Fruit fly (Drosophila melanogaster) whole organism, embryonic: ENCODE measurements around the gene CG33288.
A peak's percentile ranks its signal among the peaks of the same experiment; 100 is the strongest.

ENCODE experiments used
- Atf-2 ChIP-seq: fragments of 200-800 bp; sonication (Bioruptor generic); optimal IDR thresholded peaks from 2 replicates; lab custom pipeline; 2016; ENCODE audit warnings: missing biosample characterization, missing genetic modification characterization
- B-H1 ChIP-seq: fragments of 200-800 bp; sonication (Bioruptor generic); IDR thresholded peaks from 3 replicates; pipeline ENCODE4 v1.3.6; 2022; ENCODE audit warnings: missing biosample characterization, missing genetic modification characterization
- Blimp-1 ChIP-seq: fragments of 200-800 bp; sonication (Bioruptor generic); optimal IDR thresholded peaks from 3 replicates; lab custom pipeline; 2018; ENCODE audit warnings: missing biosample characterization, missing genetic modification characterization, mild to moderate bottlenecking, moderate library complexity, missing genetic modification reagents
- CG10654 ChIP-seq: fragments of 200-800 bp; sonication (Bioruptor generic); optimal IDR thresholded peaks from 2 replicates; lab custom pipeline; 2016; ENCODE audit warnings: missing biosample characterization, missing genetic modification characterization
- CG11093 ChIP-seq: fragments of 200-800 bp; sonication (Bioruptor generic); IDR thresholded peaks from 3 replicates; pipeline ENCODE4 v1.3.6; 2022; ENCODE audit warnings: missing biosample characterization, missing genetic modification characterization
- CG11695 ChIP-seq: fragments of 200-800 bp; sonication (Bioruptor generic); IDR thresholded peaks from 3 replicates; pipeline ENCODE4 v1.3.6; 2022; ENCODE audit warnings: missing biosample characterization, missing genetic modification characterization
- CG16863 ChIP-seq: fragments of 200-800 bp; sonication (Bioruptor generic); optimal IDR thresholded peaks from 3 replicates; lab custom pipeline; 2016; ENCODE audit warnings: missing biosample characterization, missing genetic modification characterization
- CG17328 ChIP-seq: fragments of 200-800 bp; sonication (Bioruptor generic); IDR thresholded peaks from 2 replicates; pipeline ENCODE4 v1.3.6; 2022; ENCODE audit warnings: missing biosample characterization, missing genetic modification characterization
- CG17361 ChIP-seq: fragments of 200-800 bp; sonication (Bioruptor generic); IDR thresholded peaks from 3 replicates; pipeline ENCODE4 v1.3.6; 2022; ENCODE audit warnings: missing biosample characterization, missing genetic modification characterization
- CG1792 ChIP-seq: fragments of 200-800 bp; sonication (Bioruptor generic); optimal IDR thresholded peaks from 2 replicates; lab custom pipeline; 2016; ENCODE audit warnings: missing biosample characterization, missing genetic modification characterization
- CG2199 ChIP-seq: fragments of 200-800 bp; sonication (Bioruptor generic); IDR thresholded peaks from 3 replicates; pipeline ENCODE4 v1.3.6; 2022; ENCODE audit warnings: missing biosample characterization, missing genetic modification characterization
- CG2875 ChIP-seq: fragments of 200-800 bp; sonication (Bioruptor generic); optimal IDR thresholded peaks from 2 replicates; lab custom pipeline; 2017; ENCODE audit warnings: missing biosample characterization, mild to moderate bottlenecking, missing genetic modification characterization, missing genetic modification reagents
- CG30431 ChIP-seq: fragments of 200-800 bp; sonication (Bioruptor generic); optimal IDR thresholded peaks from 2 replicates; lab custom pipeline; 2017; ENCODE audit warnings: missing biosample characterization, missing genetic modification characterization
- CG31441 ChIP-seq: fragments of 200-800 bp; sonication (Bioruptor generic); IDR thresholded peaks from 2 replicates; pipeline ENCODE4 v1.3.6; 2022; ENCODE audit warnings: missing biosample characterization, missing genetic modification characterization
- CG4707 ChIP-seq: fragments of 200-800 bp; sonication (Bioruptor generic); optimal IDR thresholded peaks from 2 replicates; lab custom pipeline; 2018; ENCODE audit warnings: missing biosample characterization, mild to moderate bottlenecking, missing genetic modification characterization, moderate library complexity
- CG7556 ChIP-seq: fragments of 200-800 bp; sonication (Bioruptor generic); optimal IDR thresholded peaks from 2 replicates; lab custom pipeline; 2017; ENCODE audit warnings: missing biosample characterization, mild to moderate bottlenecking, missing genetic modification characterization
- CG7745 ChIP-seq: fragments of 200-800 bp; sonication (Bioruptor generic); optimal IDR thresholded peaks from 2 replicates; lab custom pipeline; 2018; ENCODE audit warnings: missing biosample characterization, mild to moderate bottlenecking, missing genetic modification characterization, moderate library complexity
- Camta ChIP-seq: fragments of 200-800 bp; sonication (Bioruptor generic); optimal IDR thresholded peaks from 2 replicates; lab custom pipeline; 2016; ENCODE audit warnings: missing biosample characterization, missing genetic modification characterization
- CoRest ChIP-seq: fragments of 200-800 bp; sonication (Bioruptor generic); optimal IDR thresholded peaks from 3 replicates; lab custom pipeline; 2018; ENCODE audit warnings: missing biosample characterization, mild to moderate bottlenecking, missing genetic modification characterization, moderate library complexity
- Dref ChIP-seq: fragments of 200-800 bp; sonication (Bioruptor generic); IDR thresholded peaks from 2 replicates; pipeline ENCODE4 v1.3.6; 2022; ENCODE audit warnings: missing biosample characterization, missing genetic modification characterization
- Ets65A ChIP-seq: fragments of 200-800 bp; sonication (Bioruptor generic); peaks from one replicate; lab custom pipeline; 2016; ENCODE audit warnings: missing biosample characterization, missing genetic modification characterization
- HLH4C ChIP-seq: fragments of 200-800 bp; sonication (Bioruptor generic); IDR thresholded peaks from 3 replicates; pipeline ENCODE4 v1.3.6; 2022; ENCODE audit warnings: missing biosample characterization, missing genetic modification characterization; ENCODE audit not compliant: partially characterized antibody
- Hsf ChIP-seq: fragments of 200-800 bp; sonication (Bioruptor generic); optimal IDR thresholded peaks from 3 replicates; lab custom pipeline; 2016; ENCODE audit warnings: missing biosample characterization, missing genetic modification characterization
- MESR4 ChIP-seq: fragments of 200-800 bp; sonication (Bioruptor generic); optimal IDR thresholded peaks from 2 replicates; lab custom pipeline; 2018; ENCODE audit warnings: missing biosample characterization, mild to moderate bottlenecking, missing genetic modification characterization, moderate library complexity
- Mes4 ChIP-seq: fragments of 200-800 bp; sonication (Bioruptor generic); optimal IDR thresholded peaks from 2 replicates; lab custom pipeline; 2016; ENCODE audit warnings: missing biosample characterization, missing genetic modification characterization
- Sin3A ChIP-seq: fragments of >200 bp; optimal IDR thresholded peaks from 2 replicates; lab custom pipeline; 2018
- Vsx1 ChIP-seq: fragments of 200-800 bp; sonication (Bioruptor generic); optimal IDR thresholded peaks from 2 replicates; lab custom pipeline; 2017; ENCODE audit warnings: missing biosample characterization, mild to moderate bottlenecking, missing genetic modification characterization, missing genetic modification reagents
- Xrp1 ChIP-seq: fragments of 200-800 bp; sonication (Bioruptor generic); IDR thresholded peaks from 2 replicates; pipeline ENCODE4 v1.3.6; 2022; ENCODE audit warnings: missing biosample characterization, missing genetic modification characterization
- cato ChIP-seq: fragments of 200-800 bp; sonication (Bioruptor generic); optimal IDR thresholded peaks from 2 replicates; lab custom pipeline; 2016; ENCODE audit warnings: missing biosample characterization, missing genetic modification characterization, borderline replicate concordance
- cg ChIP-seq: fragments of 200-800 bp; sonication (Bioruptor generic); optimal IDR thresholded peaks from 3 replicates; lab custom pipeline; 2019; ENCODE audit warnings: missing biosample characterization, mild to moderate bottlenecking, missing genetic modification characterization, moderate library complexity
- chif ChIP-seq, 2 experiments: fragments of 200-800 bp; sonication (Bioruptor generic); optimal IDR thresholded peaks; 3 replicates each; lab custom pipeline; 2016; ENCODE audit warnings: missing biosample characterization in 2 of 2, missing genetic modification characterization in 2 of 2
- dmrt11E ChIP-seq: fragments of 200-800 bp; sonication (Bioruptor generic); optimal IDR thresholded peaks from 3 replicates; lab custom pipeline; 2018; ENCODE audit warnings: missing biosample characterization, mild to moderate bottlenecking, missing genetic modification characterization, moderate library complexity
- ems ChIP-seq: fragments of 200-800 bp; sonication (Bioruptor generic); optimal IDR thresholded peaks from 3 replicates; lab custom pipeline; 2016; ENCODE audit warnings: missing biosample characterization, missing genetic modification characterization
- en ChIP-seq: fragments of 200-800 bp; sonication (Bioruptor generic); optimal IDR thresholded peaks from 2 replicates; lab custom pipeline; 2016; ENCODE audit warnings: missing biosample characterization, missing genetic modification characterization
- grau ChIP-seq: fragments of 200-800 bp; optimal IDR thresholded peaks from 3 replicates; lab custom pipeline; 2019; ENCODE audit warnings: missing biosample characterization, mild to moderate bottlenecking, missing genetic modification characterization, moderate library complexity
- gsb-n ChIP-seq: fragments of 200-800 bp; sonication (Bioruptor generic); optimal IDR thresholded peaks from 3 replicates; lab custom pipeline; 2018; ENCODE audit warnings: missing biosample characterization, mild to moderate bottlenecking, missing genetic modification characterization
- gt ChIP-seq: fragments of 200-800 bp; sonication (Bioruptor generic); IDR thresholded peaks from 2 replicates; pipeline ENCODE4 v1.3.6; 2022; ENCODE audit warnings: missing biosample characterization, missing genetic modification characterization
- ind ChIP-seq: fragments of 200-800 bp; sonication (Bioruptor generic); optimal IDR thresholded peaks from 3 replicates; lab custom pipeline; 2016; ENCODE audit warnings: missing biosample characterization, missing genetic modification characterization
- maf-S ChIP-seq: fragments of 200-800 bp; sonication (Bioruptor generic); optimal IDR thresholded peaks from 2 replicates; lab custom pipeline; 2016; ENCODE audit warnings: missing biosample characterization, missing genetic modification characterization
- mld ChIP-seq: fragments of 200-800 bp; sonication (Bioruptor generic); IDR thresholded peaks from 3 replicates; pipeline ENCODE4 v1.3.6; 2022; ENCODE audit warnings: missing biosample characterization, missing genetic modification characterization; ENCODE audit not compliant: partially characterized antibody
- nerfin-1 ChIP-seq: fragments of 200-800 bp; sonication (Bioruptor generic); optimal IDR thresholded peaks from 3 replicates; lab custom pipeline; 2019; ENCODE audit warnings: missing biosample characterization, mild to moderate bottlenecking, missing genetic modification characterization, moderate library complexity
- oc ChIP-seq: fragments of 200-800 bp; sonication (Bioruptor generic); optimal IDR thresholded peaks from 2 replicates; lab custom pipeline; 2018; ENCODE audit warnings: missing biosample characterization, mild to moderate bottlenecking, missing genetic modification characterization, moderate library complexity
- peb ChIP-seq: fragments of 200-800 bp; sonication (Bioruptor generic); IDR thresholded peaks from 2 replicates; pipeline ENCODE4 v1.3.6; 2022; ENCODE audit warnings: missing biosample characterization, missing genetic modification characterization
- ro ChIP-seq: fragments of 200-800 bp; sonication (Bioruptor generic); IDR thresholded peaks from 2 replicates; pipeline ENCODE4 v1.3.6; 2022; ENCODE audit warnings: missing biosample characterization, missing genetic modification characterization
- schlank ChIP-seq: fragments of 200-800 bp; sonication (Bioruptor generic); optimal IDR thresholded peaks from 2 replicates; lab custom pipeline; 2018; ENCODE audit warnings: missing biosample characterization, mild to moderate bottlenecking, missing genetic modification characterization
- slp2 ChIP-seq: fragments of 200-800 bp; sonication (Bioruptor generic); optimal IDR thresholded peaks from 2 replicates; lab custom pipeline; 2016; ENCODE audit warnings: missing biosample characterization, missing genetic modification characterization
- sna ChIP-seq: fragments of 200-800 bp; sonication (Bioruptor generic); IDR thresholded peaks from 2 replicates; pipeline ENCODE4 v1.3.6; 2022; ENCODE audit warnings: missing biosample characterization, missing genetic modification characterization; ENCODE audit not compliant: partially characterized antibody
- toy ChIP-seq: fragments of 200-800 bp; sonication (Bioruptor generic); IDR thresholded peaks from 2 replicates; pipeline ENCODE4 v1.3.6; 2022; ENCODE audit warnings: missing biosample characterization, missing genetic modification characterization
- unpg ChIP-seq: fragments of 200-800 bp; sonication (Bioruptor generic); optimal IDR thresholded peaks from 3 replicates; lab custom pipeline; 2018; ENCODE audit warnings: missing biosample characterization, mild to moderate bottlenecking, missing genetic modification characterization, moderate library complexity
- vnd ChIP-seq: fragments of 200-800 bp; sonication (Bioruptor generic); IDR thresholded peaks from 3 replicates; pipeline ENCODE4 v1.3.6; 2022; ENCODE audit warnings: missing biosample characterization, missing genetic modification characterization; ENCODE audit not compliant: partially characterized antibody
- wor ChIP-seq: fragments of 200-800 bp; sonication (Bioruptor generic); IDR thresholded peaks from 2 replicates; pipeline ENCODE4 v1.3.6; 2022; ENCODE audit warnings: missing biosample characterization, missing genetic modification characterization

CG33288 gene

DNA sequence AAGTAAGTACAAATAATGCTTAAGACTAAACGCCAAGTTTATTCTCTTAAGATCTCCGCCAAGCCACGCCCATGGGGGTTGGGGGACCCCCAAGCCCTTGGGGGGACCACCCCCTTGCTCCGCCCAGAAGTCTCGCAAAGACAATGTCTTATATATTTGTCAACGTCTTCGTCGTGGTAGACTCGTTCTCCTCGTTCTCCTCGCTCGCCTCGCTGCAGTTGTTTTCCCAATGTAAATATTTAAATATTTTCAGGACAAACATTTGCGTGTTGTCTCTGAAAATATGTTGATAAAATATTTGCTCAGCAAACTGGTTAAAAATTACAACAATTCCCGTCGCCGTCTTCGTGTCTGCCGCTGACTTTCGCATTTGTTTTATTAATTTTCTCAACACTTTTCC, 36.6 kb downstream of the CG33288 start (continued):
- TF ChIP-seq CG2875 (GFP tag; lab: Kevin White, UChicago): peak; percentile 87
- no peak for TF ChIP-seq cato (GFP tag; lab: Kevin White, UChicago)
- peak; percentile 87 for TF ChIP-seq nerfin-1 (tag; lab: Kevin White, UChicago)
- no peak for TF ChIP-seq cg (GFP tag; lab: Kevin White, UChicago)
- TF ChIP-seq ind (GFP tag; lab: Kevin White, UChicago): no peak
- TF ChIP-seq Vsx1: peak; percentile 85
- TF ChIP-seq oc: peak; percentile 70
- peak; percentile 43 for TF ChIP-seq Atf-2 (GFP tag; lab: Kevin White, UChicago)
- TF ChIP-seq B-H1 (GFP tag; lab: Robert Waterston, UW): peak; percentile 15; the same call in 1 of the 3 replicates
- TF ChIP-seq CG7556: peak; percentile 64
- TF ChIP-seq CG4707: peak; percentile 73
- no peak for TF ChIP-seq MESR4 (GFP tag; lab: Kevin White, UChicago)
- peak; percentile 61; the same call in 1 of the 3 replicates for TF ChIP-seq CG11093 (GFP tag; lab: Robert Waterston, UW)
- TF ChIP-seq gsb-n (tag; lab: Kevin White, UChicago): peak; percentile 92
- peak; percentile 61 for TF ChIP-seq CG16863 (GFP tag; lab: Kevin White, UChicago)
- peak; percentile 9 for TF ChIP-seq Mes4 (GFP tag; lab: Kevin White, UChicago)
- no peak for TF ChIP-seq HLH4C (GFP tag; lab: Robert Waterston, UW)
- TF ChIP-seq ems: peak; percentile 28
- no peak for TF ChIP-seq toy (GFP tag; lab: Robert Waterston, UW)
- TF ChIP-seq chif (GFP tag; optimal IDR thresholded peaks at IDR 0.05; lab: Kevin White, UChicago): peak; percentile 54 to 62
- no peak for TF ChIP-seq maf-S (GFP tag; lab: Kevin White, UChicago)
- TF ChIP-seq Xrp1: peak; percentile 88
- TF ChIP-seq Hsf (GFP tag; lab: Kevin White, UChicago): peak; percentile 45
- TF ChIP-seq wor (GFP tag; lab: Robert Waterston, UW): no peak
- peak; percentile 51; the same call in 2 of the 3 replicates for TF ChIP-seq CG11695
- TF ChIP-seq Blimp-1 (GFP tag; lab: Kevin White, UChicago): peak; percentile 83
- TF ChIP-seq slp2 (GFP tag; lab: Kevin White, UChicago): peak; percentile 25
- TF ChIP-seq CG17361 (GFP tag; lab: Robert Waterston, UW): peak; percentile 87
- no peak for TF ChIP-seq sna (GFP tag; lab: Robert Waterston, UW)
- TF ChIP-seq CG1792 (GFP tag; lab: Kevin White, UChicago): peak; percentile 62
- TF ChIP-seq en (GFP tag; lab: Kevin White, UChicago): no peak
- peak; percentile 10 for TF ChIP-seq schlank (tag; lab: Kevin White, UChicago)
- peak; percentile 88 for TF ChIP-seq CG31441 (GFP tag; lab: Robert Waterston, UW)
- TF ChIP-seq dmrt11E: peak; percentile 97
- peak; percentile 91 for TF ChIP-seq CG7745
- TF ChIP-seq CoRest: peak; percentile 76
- TF ChIP-seq grau (tag; lab: Kevin White, UChicago): peak; percentile 58
- peak; percentile 68 for TF ChIP-seq CG30431 (GFP tag; lab: Kevin White, UChicago)
- TF ChIP-seq CG10654 (GFP tag; lab: Kevin White, UChicago): peak; percentile 47
- TF ChIP-seq ro (GFP tag; lab: Robert Waterston, UW): no peak
- TF ChIP-seq Dref (GFP tag; lab: Robert Waterston, UW): 0 out of 2 replicates have a peak, but pooled peaks have one; percentile 7
- 0 out of 2 replicates have a peak, but pooled peaks have one; percentile 14 for TF ChIP-seq peb (GFP tag; lab: Robert Waterston, UW)
- TF ChIP-seq gt (GFP tag; lab: Robert Waterston, UW): peak; percentile 51; the same call in 1 of the 2 replicates
- TF ChIP-seq Camta (GFP tag; lab: Kevin White, UChicago): peak; percentile 32
- no peak for TF ChIP-seq Sin3A (lab: Kevin White, UChicago)
- no peak for TF ChIP-seq mld
- TF ChIP-seq Ets65A: no peak
- no peak for TF ChIP-seq vnd (GFP tag; lab: Robert Waterston, UW)
- peak; percentile 71 for TF ChIP-seq CG17328 (GFP tag; lab: Robert Waterston, UW)
- TF ChIP-seq unpg (GFP tag; lab: Kevin White, UChicago): peak; percentile 76
- TF ChIP-seq CG2199 (GFP tag; lab: Robert Waterston, UW): peak; percentile 43; the same call in 2 of the 3 replicates
